Fruit fly (Drosophila melanogaster) whole organism, prepupa: ENCODE measurements around the gene Spn28Db.
A peak's percentile ranks its signal among the peaks of the same experiment; 100 is the strongest.

Experiments
- Blimp-1 ChIP-seq: fragments of 200-800 bp; sonication (Bioruptor generic); optimal IDR thresholded peaks from 3 replicates; lab custom pipeline; 2017; ENCODE audit warnings: missing biosample characterization, missing genetic modification characterization, mild to moderate bottlenecking, moderate library complexity, missing genetic modification reagents
- CG10669 ChIP-seq: fragments of 200-800 bp; sonication (Bioruptor generic); optimal IDR thresholded peaks from 3 replicates; lab custom pipeline; 2018; ENCODE audit warnings: missing biosample characterization, mild to moderate bottlenecking, missing genetic modification characterization, moderate library complexity
- CG11294 ChIP-seq: fragments of 200-800 bp; sonication (Bioruptor generic); IDR thresholded peaks from 2 replicates; pipeline ENCODE4 v1.3.6; 2022; ENCODE audit warnings: missing biosample characterization, missing genetic modification characterization
- CG11762 ChIP-seq: fragments of 200-800 bp; sonication (Bioruptor generic); optimal IDR thresholded peaks from 3 replicates; lab custom pipeline; 2016; ENCODE audit warnings: missing biosample characterization, missing genetic modification characterization; ENCODE audit not compliant: insufficient read depth
- CG11902 ChIP-seq: fragments of 200-800 bp; sonication (Bioruptor generic); optimal IDR thresholded peaks from 3 replicates; lab custom pipeline; 2016; ENCODE audit warnings: missing biosample characterization, missing genetic modification characterization
- CG15336 ChIP-seq: fragments of 200-800 bp; sonication (Bioruptor generic); IDR thresholded peaks from 2 replicates; pipeline ENCODE4 v1.3.6; 2022; ENCODE audit warnings: missing biosample characterization, missing genetic modification characterization
- CG1621 ChIP-seq: fragments of 200-800 bp; sonication (Bioruptor generic); optimal IDR thresholded peaks from 3 replicates; lab custom pipeline; 2018; ENCODE audit warnings: missing biosample characterization, mild to moderate bottlenecking, missing genetic modification characterization
- CG16779 ChIP-seq: fragments of 200-800 bp; sonication (Bioruptor generic); optimal IDR thresholded peaks from 3 replicates; lab custom pipeline; 2017; ENCODE audit warnings: missing biosample characterization, mild to moderate bottlenecking, missing genetic modification characterization
- CG3032 ChIP-seq: fragments of 200-800 bp; optimal IDR thresholded peaks from 2 replicates; lab custom pipeline; 2019; ENCODE audit warnings: missing biosample characterization, mild to moderate bottlenecking, missing genetic modification characterization, moderate library complexity
- CG31627 ChIP-seq: fragments of 200-800 bp; sonication (Bioruptor generic); optimal IDR thresholded peaks from 3 replicates; lab custom pipeline; 2016; ENCODE audit warnings: missing biosample characterization, missing genetic modification characterization
- CG32006 ChIP-seq: fragments of 200-800 bp; sonication (Bioruptor generic); optimal IDR thresholded peaks from 3 replicates; lab custom pipeline; 2017; ENCODE audit warnings: missing biosample characterization, mild to moderate bottlenecking, missing genetic modification characterization
- CG34406 ChIP-seq: fragments of 200-800 bp; sonication (Bioruptor generic); optimal IDR thresholded peaks from 3 replicates; lab custom pipeline; 2016; ENCODE audit warnings: missing biosample characterization, missing genetic modification characterization
- CG3919 ChIP-seq: fragments of 200-800 bp; sonication (Bioruptor generic); optimal IDR thresholded peaks from 3 replicates; lab custom pipeline; 2016; ENCODE audit warnings: missing biosample characterization, missing genetic modification characterization
- CG4318 ChIP-seq: fragments of 200-800 bp; sonication (Bioruptor generic); optimal IDR thresholded peaks from 3 replicates; lab custom pipeline; 2017; ENCODE audit warnings: missing biosample characterization, mild to moderate bottlenecking, missing genetic modification characterization
- CG6163 ChIP-seq: fragments of 200-800 bp; sonication (Bioruptor generic); IDR thresholded peaks from 3 replicates; pipeline ENCODE4 v1.3.6; 2022; ENCODE audit warnings: missing biosample characterization, missing genetic modification characterization
- CG6276 ChIP-seq: fragments of 200-800 bp; sonication (Bioruptor generic); optimal IDR thresholded peaks from 2 replicates; lab custom pipeline; 2017; ENCODE audit warnings: missing biosample characterization, mild to moderate bottlenecking, missing genetic modification characterization
- CG6808 ChIP-seq: fragments of 200-800 bp; sonication (Bioruptor generic); optimal IDR thresholded peaks from 3 replicates; lab custom pipeline; 2017; ENCODE audit warnings: missing biosample characterization, missing genetic modification characterization, mild to moderate bottlenecking, moderate library complexity, missing genetic modification reagents
- CG6854 ChIP-seq: fragments of 200-800 bp; sonication (Bioruptor generic); optimal IDR thresholded peaks from 2 replicates; lab custom pipeline; 2017; ENCODE audit warnings: missing biosample characterization, mild to moderate bottlenecking, missing genetic modification characterization
- CG7368 ChIP-seq: fragments of 200-800 bp; sonication (Bioruptor generic); optimal IDR thresholded peaks from 3 replicates; lab custom pipeline; 2016; ENCODE audit warnings: missing biosample characterization, missing genetic modification characterization
- CG8119 ChIP-seq: fragments of 200-800 bp; sonication (Bioruptor generic); IDR thresholded peaks from 3 replicates; pipeline ENCODE4 v1.3.6; 2022; ENCODE audit warnings: missing biosample characterization, missing genetic modification characterization
- CG8319 ChIP-seq: fragments of 200-800 bp; sonication (Bioruptor generic); optimal IDR thresholded peaks from 3 replicates; lab custom pipeline; 2016; ENCODE audit warnings: missing biosample characterization, missing genetic modification characterization
- CG8632 ChIP-seq: fragments of 200-800 bp; sonication (Bioruptor generic); optimal IDR thresholded peaks from 3 replicates; lab custom pipeline; 2016; ENCODE audit warnings: missing biosample characterization, missing genetic modification characterization
- CG9139 ChIP-seq: fragments of 200-800 bp; sonication (Bioruptor generic); optimal IDR thresholded peaks from 3 replicates; lab custom pipeline; 2017; ENCODE audit warnings: missing biosample characterization, mild to moderate bottlenecking, missing genetic modification characterization
- Eip75B ChIP-seq: fragments of 200-800 bp; sonication (Bioruptor generic); optimal IDR thresholded peaks from 3 replicates; lab custom pipeline; 2016; ENCODE audit warnings: missing biosample characterization, missing genetic modification characterization
- Eip93F ChIP-seq: fragments of 200-800 bp; sonication (Bioruptor generic); optimal IDR thresholded peaks from 2 replicates; lab custom pipeline; 2016; ENCODE audit warnings: missing biosample characterization, mild to moderate bottlenecking, missing genetic modification characterization
- Ets21C ChIP-seq: fragments of 200-800 bp; sonication (Bioruptor generic); optimal IDR thresholded peaks from 3 replicates; lab custom pipeline; 2016; ENCODE audit warnings: missing biosample characterization, missing genetic modification characterization
- Ets96B ChIP-seq: fragments of 200-800 bp; optimal IDR thresholded peaks from 2 replicates; lab custom pipeline; 2019; ENCODE audit warnings: missing biosample characterization, mild to moderate bottlenecking, missing genetic modification characterization, moderate library complexity
- Hr38 ChIP-seq: sonication (Bioruptor generic); optimal IDR thresholded peaks from 2 replicates; lab custom pipeline; 2016; ENCODE audit warnings: missing biosample characterization, missing genetic modification characterization
- Hr39 ChIP-seq: fragments of 200-800 bp; sonication (Bioruptor generic); optimal IDR thresholded peaks from 2 replicates; lab custom pipeline; 2016; ENCODE audit warnings: missing biosample characterization, missing genetic modification characterization
- Hr4 ChIP-seq: fragments of 200-800 bp; sonication (Bioruptor generic); optimal IDR thresholded peaks from 3 replicates; lab custom pipeline; 2016; ENCODE audit warnings: missing biosample characterization, missing genetic modification characterization
- Lpt ChIP-seq: fragments of 200-800 bp; sonication (Bioruptor generic); optimal IDR thresholded peaks from 3 replicates; lab custom pipeline; 2016; ENCODE audit warnings: missing biosample characterization, missing genetic modification characterization
- OdsH ChIP-seq: fragments of 200-800 bp; sonication (Bioruptor generic); optimal IDR thresholded peaks from 3 replicates; lab custom pipeline; 2016; ENCODE audit warnings: missing biosample characterization, missing genetic modification characterization
- Sox102F ChIP-seq: fragments of 200-800 bp; sonication (Bioruptor generic); optimal IDR thresholded peaks from 2 replicates; lab custom pipeline; 2016; ENCODE audit warnings: missing biosample characterization, mild to moderate bottlenecking, missing genetic modification characterization
- Sox14 ChIP-seq: fragments of 200-800 bp; sonication (Bioruptor generic); optimal IDR thresholded peaks from 3 replicates; lab custom pipeline; 2016; ENCODE audit warnings: missing biosample characterization, missing genetic modification characterization
- Sox15 ChIP-seq: fragments of 200-800 bp; sonication (Bioruptor generic); optimal IDR thresholded peaks from 3 replicates; lab custom pipeline; 2016; ENCODE audit warnings: missing biosample characterization, missing genetic modification characterization
- achi ChIP-seq: fragments of 200-800 bp; sonication (Bioruptor generic); optimal IDR thresholded peaks from 3 replicates; lab custom pipeline; 2016; ENCODE audit warnings: missing biosample characterization, missing genetic modification characterization
- acj6 ChIP-seq: fragments of 200-800 bp; sonication (Bioruptor generic); optimal IDR thresholded peaks from 3 replicates; lab custom pipeline; 2016; ENCODE audit warnings: missing biosample characterization, missing genetic modification characterization
- cyc ChIP-seq: fragments of 200-800 bp; sonication (Bioruptor generic); optimal IDR thresholded peaks from 3 replicates; lab custom pipeline; 2016; ENCODE audit warnings: missing biosample characterization, missing genetic modification characterization
- dac ChIP-seq: fragments of 200-800 bp; sonication (Bioruptor generic); optimal IDR thresholded peaks from 2 replicates; lab custom pipeline; 2017; ENCODE audit warnings: missing biosample characterization, mild to moderate bottlenecking, missing genetic modification characterization
- eg ChIP-seq: fragments of 200-800 bp; sonication (Bioruptor generic); IDR thresholded peaks from 3 replicates; pipeline ENCODE4 v1.3.6; 2022; ENCODE audit warnings: missing biosample characterization, missing genetic modification characterization
- esn ChIP-seq: fragments of 200-800 bp; sonication (Bioruptor generic); optimal IDR thresholded peaks from 2 replicates; lab custom pipeline; 2016; ENCODE audit warnings: missing biosample characterization, mild to moderate bottlenecking, missing genetic modification characterization, moderate library complexity
- fd59A ChIP-seq: fragments of 200-800 bp; sonication (Bioruptor generic); optimal IDR thresholded peaks from 2 replicates; lab custom pipeline; 2017; ENCODE audit warnings: missing biosample characterization, mild to moderate bottlenecking, missing genetic modification characterization, missing genetic modification reagents
- lz ChIP-seq: fragments of 200-800 bp; sonication (Bioruptor generic); optimal IDR thresholded peaks from 3 replicates; lab custom pipeline; 2016; ENCODE audit warnings: missing biosample characterization, missing genetic modification characterization
- net ChIP-seq: fragments of 200-800 bp; sonication (Bioruptor generic); optimal IDR thresholded peaks from 3 replicates; lab custom pipeline; 2016; ENCODE audit warnings: missing biosample characterization, missing genetic modification characterization
- pdm3 ChIP-seq: fragments of 200-800 bp; sonication (Bioruptor generic); optimal IDR thresholded peaks from 3 replicates; lab custom pipeline; 2016; ENCODE audit warnings: missing biosample characterization, missing genetic modification characterization
- spab ChIP-seq: fragments of 200-800 bp; sonication (Bioruptor generic); optimal IDR thresholded peaks from 2 replicates; lab custom pipeline; 2017; ENCODE audit warnings: missing biosample characterization, mild to moderate bottlenecking, missing genetic modification characterization, missing genetic modification reagents
- topi ChIP-seq: fragments of 200-800 bp; sonication (Bioruptor generic); optimal IDR thresholded peaks from 3 replicates; lab custom pipeline; 2016; ENCODE audit warnings: missing biosample characterization, missing genetic modification characterization
- vri ChIP-seq: fragments of 200-800 bp; sonication (Bioruptor generic); optimal IDR thresholded peaks from 3 replicates; lab custom pipeline; 2016; ENCODE audit warnings: missing biosample characterization, mild to moderate bottlenecking, missing genetic modification characterization

Gene Spn28Db

dm6 chr2L:7876520-7877232, 13.8 kb downstream of the Spn28Db start (continued):
- no peak for TF ChIP-seq spab (GFP tag; lab: Kevin White, UChicago)
- TF ChIP-seq pdm3 (GFP tag; lab: Kevin White, UChicago): peak; percentile 35
- TF ChIP-seq CG11762: no peak
- peak; percentile 29 for TF ChIP-seq CG8632 (GFP tag; lab: Kevin White, UChicago)
- TF ChIP-seq CG3919 (GFP tag; lab: Kevin White, UChicago): peak; percentile 42
- no peak for TF ChIP-seq CG11902
- TF ChIP-seq CG31627 (GFP tag; lab: Kevin White, UChicago): no peak
- no peak for TF ChIP-seq CG7368
- no peak for TF ChIP-seq CG6808 (GFP tag; lab: Kevin White, UChicago)
- peak; percentile 47 for TF ChIP-seq CG34406
- TF ChIP-seq CG1621: no peak
- TF ChIP-seq acj6 (GFP tag; lab: Kevin White, UChicago): peak; percentile 49
- no peak for TF ChIP-seq cyc (GFP tag; lab: Kevin White, UChicago)
- no peak for TF ChIP-seq Ets21C
- no peak for TF ChIP-seq Ets96B (tag; lab: Kevin White, UChicago)
- peak; percentile 19 for TF ChIP-seq Sox14 (GFP tag; lab: Kevin White, UChicago)
- no peak for TF ChIP-seq CG15336 (GFP tag; lab: Robert Waterston, UW)
- TF ChIP-seq CG9139 (GFP tag; lab: Kevin White, UChicago): no peak
- TF ChIP-seq Lpt (GFP tag; lab: Kevin White, UChicago): no peak
- TF ChIP-seq CG16779 (tag; lab: Kevin White, UChicago): no peak
- TF ChIP-seq Hr39 (GFP tag; lab: Kevin White, UChicago): no peak

- TF ChIP-seq CG11902 (no peak), CG1621 (no peak), Lpt (GFP tag; lab: Kevin White, UChicago) (no peak), vri (peak; percentile 3), Sox102F (GFP tag; lab: Kevin White, UChicago) (peak; percentile 31), OdsH (GFP tag; lab: Kevin White, UChicago) (peak; percentile 42), cyc (GFP tag; lab: Kevin White, UChicago) (peak; percentile 38), achi (peak; percentile 37), net (GFP tag; lab: Kevin White, UChicago) (peak; percentile 46), spab (GFP tag; lab: Kevin White, UChicago) (no peak), CG7368 (peak; percentile 2), CG4318 (GFP tag; lab: Kevin White, UChicago) (no peak), CG8319 (peak; percentile 1), CG6276 (no peak), CG34406 (peak; percentile 30), Hr38 (GFP tag; lab: Kevin White, UChicago) (no peak), esn (GFP tag; lab: Kevin White, UChicago) (peak; percentile 57), CG6163 (GFP tag; lab: Robert Waterston, UW) (peak; percentile 68; the same call in 2 of the 3 replicates), eg (GFP tag; lab: Robert Waterston, UW) (no peak), CG3032 (peak; percentile 35), Eip93F (no peak), topi (GFP tag; lab: Kevin White, UChicago) (peak; percentile 51), CG32006 (GFP tag; lab: Kevin White, UChicago) (no peak), CG10669 (GFP tag; lab: Kevin White, UChicago) (peak; percentile 15), CG31627 (GFP tag; lab: Kevin White, UChicago) (peak; percentile 34), CG8119 (no peak), Blimp-1 (GFP tag; lab: Kevin White, UChicago) (no peak), Eip75B (peak; percentile 30), Sox15 (GFP tag; lab: Kevin White, UChicago) (peak; percentile 17), lz (peak; percentile 44), Hr4 (GFP tag; lab: Kevin White, UChicago) (no peak), dac (GFP tag; lab: Kevin White, UChicago) (no peak), Sox14 (GFP tag; lab: Kevin White, UChicago) (no peak), CG6854 (GFP tag; lab: Kevin White, UChicago) (no peak), fd59A (GFP tag; lab: Kevin White, UChicago) (no peak), Ets21C (peak; percentile 19), pdm3 (GFP tag; lab: Kevin White, UChicago) (peak; percentile 37), CG11294 (GFP tag; lab: Robert Waterston, UW) (no peak), Ets96B (tag; lab: Kevin White, UChicago) (peak; percentile 17)
These were observed 14.8 kb downstream of the Spn28Db start for dm6 chr2L:7875676-7876075.
